Worm (Caenorhabditis elegans): ENCODE results near the gene pqn-62.

DNA sequence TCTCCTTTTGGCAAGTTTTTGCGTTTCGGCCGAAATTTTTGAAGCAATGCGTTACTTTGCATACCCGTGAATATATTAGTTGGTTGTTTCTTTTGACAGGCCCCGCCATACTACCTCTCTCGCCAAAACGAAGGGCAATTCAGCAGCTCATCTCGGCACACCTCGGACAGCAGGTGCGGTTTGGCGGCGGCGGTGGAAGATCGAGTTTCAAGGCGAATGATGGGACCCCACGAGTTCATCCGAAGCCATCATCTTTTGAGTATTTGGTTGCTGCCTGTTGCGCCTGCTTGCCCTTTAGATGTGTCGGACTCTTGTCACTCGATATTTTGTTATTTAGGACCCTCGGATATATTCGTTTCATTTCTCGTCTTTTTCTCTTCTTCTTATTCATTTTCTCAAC is 12.4 kb downstream of the pqn-62 start:
- no peak for TF ChIP-seq dpl-1 (GFP tag; optimal IDR thresholded peaks at IDR 0.05)
- no peak for TF ChIP-seq lsy-2 (tag; optimal IDR thresholded peaks at IDR 0.05)
- no peak for TF ChIP-seq mep-1 (tag; optimal IDR thresholded peaks at IDR 0.05)
- TF ChIP-seq nhr-28 (tag; optimal IDR thresholded peaks at IDR 0.05): no peak
- no peak for TF ChIP-seq R02D3.7 (tag; optimal IDR thresholded peaks at IDR 0.05)
- TF ChIP-seq tra-1 (GFP tag; IDR thresholded peaks at IDR 0.05): peak; percentile 19; the same call in 1 of the 2 replicates
